Worm (Caenorhabditis elegans) whole organism, early embryonic: ENCODE results near the gene B0554.7.

ENCODE experiments used
- B0310.2 ChIP-seq: sonication (generic microtip); optimal IDR thresholded peaks from 2 replicates; lab custom pipeline; 2016; ENCODE audit warnings: mild to moderate bottlenecking, missing genetic modification characterization, missing compliant biosample characterization
- F13C5.2 ChIP-seq: sonication (generic microtip); optimal IDR thresholded peaks from 2 replicates; lab custom pipeline; 2017; ENCODE audit warnings: mild to moderate bottlenecking, missing genetic modification characterization, inconsistent platforms, missing compliant biosample characterization
- aly-1 ChIP-seq: sonication (generic microtip); optimal IDR thresholded peaks from 2 replicates; lab custom pipeline; 2016; ENCODE audit warnings: missing genetic modification characterization, missing compliant biosample characterization
- ama-1 ChIP-seq: fragments of 150-350 bp; optimal IDR thresholded peaks from 2 replicates; lab custom pipeline; 2014
- ceh-13 ChIP-seq: fragments of 200-800 bp; sonication (Bioruptor generic); optimal IDR thresholded peaks from 2 replicates; lab custom pipeline; 2018; ENCODE audit warnings: mild to moderate bottlenecking, missing genetic modification characterization, missing compliant biosample characterization
- ceh-36 ChIP-seq: sonication (generic microtip); optimal IDR thresholded peaks from 2 replicates; lab custom pipeline; 2016; ENCODE audit warnings: missing genetic modification characterization, inconsistent platforms, missing compliant biosample characterization
- ets-7 ChIP-seq: sonication (generic microtip); optimal IDR thresholded peaks from 2 replicates; lab custom pipeline; 2016; ENCODE audit warnings: missing genotype, missing genetic modification characterization, missing compliant biosample characterization
- flt-1 ChIP-seq: fragments of 200-800 bp; sonication (Bioruptor generic); IDR thresholded peaks from 2 replicates; pipeline ENCODE4 v1.3.6; 2022; ENCODE audit warnings: missing genetic modification characterization, missing compliant biosample characterization
- hmbx-1 ChIP-seq: sonication (generic microtip); optimal IDR thresholded peaks from 2 replicates; lab custom pipeline; 2016; ENCODE audit warnings: mild to moderate bottlenecking, missing genetic modification characterization, missing compliant biosample characterization
- hmg-4 ChIP-seq: fragments of 200-800 bp; sonication (Bioruptor generic); optimal IDR thresholded peaks from 2 replicates; lab custom pipeline; 2018; ENCODE audit warnings: mild to moderate bottlenecking, missing genetic modification characterization, missing compliant biosample characterization
- hnd-1 ChIP-seq: sonication (generic microtip); optimal IDR thresholded peaks from 2 replicates; lab custom pipeline; 2016; ENCODE audit warnings: missing genetic modification characterization, missing compliant biosample characterization
- pes-1 ChIP-seq: fragments of 200-800 bp; sonication (Bioruptor generic); IDR thresholded peaks from 2 replicates; pipeline ENCODE4 v1.3.6; 2022; ENCODE audit warnings: missing genetic modification reagents, missing genetic modification characterization, missing compliant biosample characterization
- scrt-1 ChIP-seq: fragments of 200-800 bp; sonication (Bioruptor generic); IDR thresholded peaks from 2 replicates; pipeline ENCODE4 v1.3.6; 2022; ENCODE audit warnings: missing genetic modification characterization, missing compliant biosample characterization
- sea-1 ChIP-seq: fragments of 200-800 bp; sonication (Bioruptor generic); conservative IDR thresholded peaks from 2 replicates; pipeline ENCODE4 v1.3.6; 2022; ENCODE audit warnings: missing genetic modification characterization, missing compliant biosample characterization
- tbx-11 ChIP-seq: fragments of 200-800 bp; sonication (Bioruptor generic); IDR thresholded peaks from 2 replicates; pipeline ENCODE4 v1.3.6; 2022; ENCODE audit warnings: missing genetic modification characterization, missing compliant biosample characterization
- tbx-37 ChIP-seq: fragments of 200-800 bp; sonication (Bioruptor generic); conservative IDR thresholded peaks from 2 replicates; pipeline ENCODE4 v1.3.6; 2022; ENCODE audit warnings: missing genetic modification reagents, missing genetic modification characterization, missing compliant biosample characterization
- tra-4 ChIP-seq: sonication (generic microtip); optimal IDR thresholded peaks from 2 replicates; lab custom pipeline; 2017; ENCODE audit warnings: missing genetic modification characterization, missing compliant biosample characterization

Gene B0554.7

ce11 chrV:428844-429243, 12.0 kb downstream of the B0554.7 start, which contains the start of gene B0554.4:
Gene B0554.4 (plus strand): TSS chrV:429144.
- no peak for TF ChIP-seq tra-4 (tag; lab: Kevin White, UChicago)
- TF ChIP-seq aly-1 (tag; lab: Kevin White, UChicago), result no peak
- no peak for TF ChIP-seq ets-7 (tag; lab: Kevin White, UChicago)
- no peak for TF ChIP-seq ceh-36
- TF ChIP-seq hmbx-1 (tag; lab: Kevin White, UChicago), result no peak
- TF ChIP-seq pes-1, result no peak
- no peak for TF ChIP-seq B0310.2 (tag; lab: Kevin White, UChicago)
- TF ChIP-seq flt-1, result no peak
- TF ChIP-seq tbx-11 (GFP tag; lab: Robert Waterston, UW), result no peak
- TF ChIP-seq hnd-1 (tag; lab: Kevin White, UChicago), result no peak
- TF ChIP-seq scrt-1 (GFP tag; lab: Robert Waterston, UW), result no peak
- no peak for TF ChIP-seq hmg-4 (GFP tag; lab: Kevin White, UChicago)
- TF ChIP-seq tbx-37 (GFP tag; lab: Robert Waterston, UW), result no peak
- TF ChIP-seq ceh-13 (GFP tag; lab: Kevin White, UChicago), result no peak
- no peak for TF ChIP-seq F13C5.2 (tag; lab: Kevin White, UChicago)
- TF ChIP-seq ama-1, result no peak
- TF ChIP-seq sea-1 (GFP tag; lab: Robert Waterston, UW), result no peak

- TF ChIP-seq tra-4 (tag; lab: Kevin White, UChicago) (no peak), aly-1 (tag; lab: Kevin White, UChicago) (no peak), scrt-1 (GFP tag; lab: Robert Waterston, UW) (no peak), hnd-1 (tag; lab: Kevin White, UChicago) (no peak), ceh-13 (GFP tag; lab: Kevin White, UChicago) (no peak), pes-1 (no peak), B0310.2 (tag; lab: Kevin White, UChicago) (no peak), flt-1 (no peak), ama-1 (no peak), hmbx-1 (tag; lab: Kevin White, UChicago) (no peak), ets-7 (tag; lab: Kevin White, UChicago) (no peak), F13C5.2 (tag; lab: Kevin White, UChicago) (no peak), tbx-11 (GFP tag; lab: Robert Waterston, UW) (no peak)
Observed at ce11 chrV:424140-424539, 16.7 kb downstream of the B0554.7 start, which contains the start of gene B0554.5. Gene B0554.5 (plus strand): TSS chrV:424440.

ce11 chrV:422133-422532, 18.7 kb downstream of the B0554.7 start, which contains the start of gene dod-20:
Gene dod-20 (plus strand): TSS chrV:422433.
- TF ChIP-seq pes-1 (no peak), sea-1 (GFP tag; lab: Robert Waterston, UW) (no peak), ceh-36 (no peak), ama-1 (no peak), tra-4 (tag; lab: Kevin White, UChicago) (no peak), B0310.2 (tag; lab: Kevin White, UChicago) (no peak), hmbx-1 (tag; lab: Kevin White, UChicago) (no peak), ceh-13 (GFP tag; lab: Kevin White, UChicago) (no peak), hmg-4 (GFP tag; lab: Kevin White, UChicago) (no peak), F13C5.2 (tag; lab: Kevin White, UChicago) (no peak)

DNA sequence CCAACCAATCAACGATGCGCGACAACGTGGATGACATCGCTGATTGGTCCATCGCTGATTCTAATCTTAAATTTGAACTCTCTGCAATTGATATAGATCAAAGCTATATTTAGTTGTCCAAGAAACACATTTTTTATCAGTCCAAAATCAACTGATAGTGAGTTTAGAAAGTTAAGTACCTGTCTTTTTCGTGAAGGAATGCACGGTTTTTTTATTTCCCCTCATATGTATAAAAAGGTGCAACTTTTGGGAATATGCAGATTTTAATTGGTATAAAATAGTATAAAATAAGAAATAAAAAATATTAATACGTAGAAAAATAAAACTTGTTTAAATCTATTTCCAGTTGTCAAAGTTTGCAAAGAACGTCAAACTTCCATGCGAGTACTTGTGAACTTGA, 22.4 kb downstream of the B0554.7 start, which contains the start of gene Y39D8A.1:
TSS of gene Y39D8A.1 (plus strand) at position 301 of the 400 bp plus-strand sequence.
- TF ChIP-seq ama-1 (no peak), ceh-13 (GFP tag; lab: Kevin White, UChicago) (no peak), sea-1 (GFP tag; lab: Robert Waterston, UW) (no peak), flt-1 (no peak), ceh-36 (no peak), tra-4 (tag; lab: Kevin White, UChicago) (no peak), aly-1 (tag; lab: Kevin White, UChicago) (no peak), hmg-4 (GFP tag; lab: Kevin White, UChicago) (no peak), ets-7 (tag; lab: Kevin White, UChicago) (no peak), hmbx-1 (tag; lab: Kevin White, UChicago) (no peak), B0310.2 (tag; lab: Kevin White, UChicago) (no peak), scrt-1 (GFP tag; lab: Robert Waterston, UW) (no peak), F13C5.2 (tag; lab: Kevin White, UChicago) (no peak)

- no peak for TF ChIP-seq ama-1
- no peak for TF ChIP-seq sea-1 (GFP tag; lab: Robert Waterston, UW)
- no peak for TF ChIP-seq tbx-11 (GFP tag; lab: Robert Waterston, UW)
- TF ChIP-seq hmbx-1 (tag; lab: Kevin White, UChicago), result no peak
- no peak for TF ChIP-seq pes-1
- no peak for TF ChIP-seq ceh-36
- no peak for TF ChIP-seq aly-1 (tag; lab: Kevin White, UChicago)
- no peak for TF ChIP-seq B0310.2 (tag; lab: Kevin White, UChicago)
- no peak for TF ChIP-seq tra-4 (tag; lab: Kevin White, UChicago)
- no peak for TF ChIP-seq tbx-37 (GFP tag; lab: Robert Waterston, UW)
- TF ChIP-seq ceh-13 (GFP tag; lab: Kevin White, UChicago), result no peak
- no peak for TF ChIP-seq hmg-4 (GFP tag; lab: Kevin White, UChicago)
Observed at ce11 chrV:417656-418353, 23.0 kb downstream of the B0554.7 start, which contains the start of gene irg-8. Gene irg-8 (minus strand): TSS chrV:417706.

DNA sequence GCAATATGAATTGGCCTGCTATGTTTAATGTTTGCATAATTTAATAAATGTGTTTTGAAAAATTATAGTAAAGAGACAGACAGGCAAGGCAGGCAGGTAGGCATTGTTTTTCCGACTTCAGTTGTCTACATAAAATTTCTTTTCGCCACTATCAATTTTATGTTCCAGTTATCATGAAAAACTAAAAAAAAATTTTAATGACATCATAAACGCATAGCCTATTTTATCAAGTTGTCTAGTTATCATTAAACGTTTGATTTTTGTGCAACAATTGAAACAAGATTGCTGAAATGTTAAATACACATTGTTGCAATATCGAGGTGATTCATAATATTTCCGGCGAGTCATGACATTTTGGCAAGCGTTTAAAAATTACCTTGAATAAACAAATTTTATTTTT, 25.8 kb downstream of the B0554.7 start:
- no peak for TF ChIP-seq aly-1 (tag; lab: Kevin White, UChicago)
- no peak for TF ChIP-seq tra-4 (tag; lab: Kevin White, UChicago)
- no peak for TF ChIP-seq ceh-36
- TF ChIP-seq pes-1, result no peak
- no peak for TF ChIP-seq hmbx-1 (tag; lab: Kevin White, UChicago)
- TF ChIP-seq flt-1, result no peak
- TF ChIP-seq hmg-4 (GFP tag; lab: Kevin White, UChicago), result no peak
- TF ChIP-seq tbx-11 (GFP tag; lab: Robert Waterston, UW), result no peak
- TF ChIP-seq ets-7 (tag; lab: Kevin White, UChicago), result no peak
- TF ChIP-seq tbx-37 (GFP tag; lab: Robert Waterston, UW), result no peak
- no peak for TF ChIP-seq ceh-13 (GFP tag; lab: Kevin White, UChicago)
- no peak for TF ChIP-seq ama-1
- TF ChIP-seq F13C5.2 (tag; lab: Kevin White, UChicago), result no peak
- no peak for TF ChIP-seq scrt-1 (GFP tag; lab: Robert Waterston, UW)
